Worm (Caenorhabditis elegans) whole organism, L4/young adult: Measurements from ENCODE around the gene exos-4.2.
A peak's percentile ranks its signal among the peaks of the same experiment; 100 is the strongest.

Experiments used
- W03F9.2 ChIP-seq: fragments of 150-350 bp; optimal IDR thresholded peaks from 2 replicates; lab custom pipeline; 2014; ENCODE audit warnings: missing biosample characterization, missing genetic modification characterization
- dao-5 ChIP-seq: sonication (generic microtip); optimal IDR thresholded peaks from 2 replicates; lab custom pipeline; 2016; ENCODE audit warnings: missing genotype, missing genetic modification characterization, moderate library complexity, missing compliant biosample characterization
- him-1 ChIP-seq: sonication (generic microtip); optimal IDR thresholded peaks from 2 replicates; lab custom pipeline; 2016; ENCODE audit warnings: missing genotype, missing genetic modification reagents, missing genetic modification characterization, missing compliant biosample characterization

Gene exos-4.2

ce11 chrIII:859898-860297 is at the start of gene exos-4.2:
TSS of gene exos-4.2 (plus strand) at chrIII:860198.
- TF ChIP-seq dao-5 (tag; lab: Kevin White, UChicago) (no peak), him-1 (tag; lab: Kevin White, UChicago) (no peak), W03F9.2 (tag; lab: Kevin White, UChicago) (no peak)

ce11 chrIII:811544-811943 is 48.5 kb upstream of the exos-4.2 start, which contains the start of gene daf-7:
TSS of gene daf-7 (plus strand) at chrIII:811844.
- TF ChIP-seq dao-5 (tag; lab: Kevin White, UChicago), result no peak
- no peak for TF ChIP-seq him-1 (tag; lab: Kevin White, UChicago)
- no peak for TF ChIP-seq W03F9.2 (tag; lab: Kevin White, UChicago)

- no peak for TF ChIP-seq dao-5 (tag; lab: Kevin White, UChicago)
- TF ChIP-seq W03F9.2 (tag; lab: Kevin White, UChicago), result no peak
- TF ChIP-seq him-1 (tag; lab: Kevin White, UChicago), result no peak
These were observed 44.2 kb upstream of the exos-4.2 start, which contains the start of gene dac-1 for ce11 chrIII:815845-816244. TSS of gene dac-1 (plus strand) at chrIII:816145.

ce11 chrIII:819313-819712 is 40.7 kb upstream of the exos-4.2 start:
- TF ChIP-seq him-1 (tag; lab: Kevin White, UChicago) (no peak), dao-5 (tag; lab: Kevin White, UChicago) (no peak), W03F9.2 (tag; lab: Kevin White, UChicago) (no peak)

- TF ChIP-seq dao-5 (tag; lab: Kevin White, UChicago) (no peak), W03F9.2 (tag; lab: Kevin White, UChicago) (no peak), him-1 (tag; lab: Kevin White, UChicago) (no peak)
These were observed 37.3 kb upstream of the exos-4.2 start, which contains the start of gene clec-149 for ce11 chrIII:822546-823272. TSS of gene clec-149 (plus strand) at chrIII:823222.

- no peak for TF ChIP-seq W03F9.2 (tag; lab: Kevin White, UChicago)
- TF ChIP-seq dao-5 (tag; lab: Kevin White, UChicago), result no peak
- TF ChIP-seq him-1 (tag; lab: Kevin White, UChicago), result no peak
These were observed 34.7 kb upstream of the exos-4.2 start for ce11 chrIII:825256-825655.

ce11 chrIII:831961-832360 is 28.0 kb upstream of the exos-4.2 start, which contains the start of gene ceeh-1:
TSS of gene ceeh-1 (minus strand) at chrIII:832277.
- TF ChIP-seq dao-5 (tag; lab: Kevin White, UChicago), result no peak
- TF ChIP-seq W03F9.2 (tag; lab: Kevin White, UChicago), result no peak
- TF ChIP-seq him-1 (tag; lab: Kevin White, UChicago), result no peak

- TF ChIP-seq dao-5 (tag; lab: Kevin White, UChicago), result no peak
- no peak for TF ChIP-seq W03F9.2 (tag; lab: Kevin White, UChicago)
- no peak for TF ChIP-seq him-1 (tag; lab: Kevin White, UChicago)
These were observed 27.0 kb upstream of the exos-4.2 start, which contains the start of gene zip-2 for ce11 chrIII:832855-833504. TSS of gene zip-2 (plus strand) at chrIII:832982.

ce11 chrIII:833711-834442 is 26.1 kb upstream of the exos-4.2 start:
- TF ChIP-seq dao-5 (tag; lab: Kevin White, UChicago), result no peak
- TF ChIP-seq W03F9.2 (tag; lab: Kevin White, UChicago), result peak; percentile 78
- peak; percentile 31 for TF ChIP-seq him-1 (tag; lab: Kevin White, UChicago)

- TF ChIP-seq dao-5 (tag; lab: Kevin White, UChicago) (no peak), W03F9.2 (tag; lab: Kevin White, UChicago) (no peak), him-1 (tag; lab: Kevin White, UChicago) (no peak)
These were observed 25.6 kb upstream of the exos-4.2 start for ce11 chrIII:834443-834815.

ce11 chrIII:835208-835607 is 24.8 kb upstream of the exos-4.2 start:
- no peak for TF ChIP-seq W03F9.2 (tag; lab: Kevin White, UChicago)
- no peak for TF ChIP-seq him-1 (tag; lab: Kevin White, UChicago)
- TF ChIP-seq dao-5 (tag; lab: Kevin White, UChicago), result no peak

- TF ChIP-seq dao-5 (tag; lab: Kevin White, UChicago) (peak; percentile 60), W03F9.2 (tag; lab: Kevin White, UChicago) (peak; percentile 1), him-1 (tag; lab: Kevin White, UChicago) (peak; percentile 81)
These were observed 24.2 kb upstream of the exos-4.2 start for ce11 chrIII:835713-836278.
